Fruit fly (Drosophila melanogaster) whole organism: ENCODE results near the gene Ir7g.

Experiments used
- CG8478 ChIP-seq: fragments of >200 bp; optimal IDR thresholded peaks from 2 replicates; lab custom pipeline; 2018; ENCODE audit warnings: inconsistent platforms
- Dll ChIP-seq: fragments of >200 bp; optimal IDR thresholded peaks from 2 replicates; lab custom pipeline; 2017
- EcR ChIP-seq, 2 experiments: fragments of >200 bp; optimal IDR thresholded peaks; 2 replicates each; lab custom pipeline; 2017; ENCODE audit warnings: missing biosample characterization in 2 of 2, missing genetic modification characterization in 2 of 2, missing genetic modification reagents in 2 of 2
- pan ChIP-seq: fragments of >200 bp; optimal IDR thresholded peaks from 2 replicates; lab custom pipeline; 2017
- psq ChIP-seq: fragments of >200 bp; optimal IDR thresholded peaks from 2 replicates; lab custom pipeline; 2017
- usp ChIP-seq: fragments of >200 bp; optimal IDR thresholded peaks from 2 replicates; lab custom pipeline; 2017; ENCODE audit warnings: missing biosample characterization, missing genetic modification characterization, mixed read lengths

The Ir7g gene

DNA sequence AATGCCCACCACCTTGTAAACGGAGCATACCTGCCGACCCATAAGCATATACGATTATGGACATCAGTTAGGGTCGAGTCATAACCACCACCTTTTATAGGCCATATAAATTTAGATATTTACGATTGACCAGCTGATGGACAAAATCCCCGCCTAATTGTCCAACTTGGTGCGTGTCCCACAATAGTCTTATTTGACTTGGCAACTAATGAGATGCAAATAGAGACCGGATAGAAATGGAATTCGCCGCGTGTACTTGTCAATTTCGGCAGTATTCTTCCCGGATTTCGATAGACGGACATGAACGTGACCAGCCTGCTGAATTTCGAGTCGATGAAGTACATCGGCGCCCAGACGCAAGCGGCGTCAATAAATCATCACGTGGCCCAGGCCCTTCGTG is at the start of gene Ir7g:
Gene Ir7g, plus strand, starts transcription at position 301 of the 400 bp plus-strand sequence.
- TF ChIP-seq usp (GFP tag; lab: Kevin White, UChicago) (no peak), Dll (lab: Kevin White, UChicago) (no peak), pan (lab: Kevin White, UChicago) (no peak), psq (lab: Kevin White, UChicago) (no peak), EcR (GFP tag; optimal IDR thresholded peaks at IDR 0.05; lab: Kevin White, UChicago) (no peak), CG8478 (lab: Kevin White, UChicago) (no peak)

DNA sequence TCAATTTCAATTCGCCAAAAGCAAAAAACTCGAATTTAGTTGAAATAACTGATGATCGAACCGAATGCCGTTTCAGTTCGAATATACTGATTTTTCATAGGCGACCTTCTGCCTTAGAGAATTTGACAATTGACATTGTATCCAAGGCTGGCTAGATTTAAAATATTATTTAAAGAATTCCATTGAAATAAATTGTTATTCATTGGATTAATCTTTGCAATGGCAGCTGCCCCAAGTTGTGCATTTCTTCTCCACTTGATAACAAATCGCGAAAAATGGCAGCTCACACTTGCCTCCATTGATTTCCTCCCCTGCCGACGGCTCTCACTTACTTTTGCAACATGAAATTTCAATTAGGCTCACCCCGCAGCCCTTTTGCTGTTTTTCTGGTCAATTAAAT is 30.3 kb upstream of the Ir7g start, which contains the start of gene CG10920:
Gene CG10920, minus strand, starts transcription at position 101 of the 400 bp plus-strand sequence.
- TF ChIP-seq EcR (GFP tag; optimal IDR thresholded peaks at IDR 0.05; lab: Kevin White, UChicago) (no peak), CG8478 (lab: Kevin White, UChicago) (no peak), psq (lab: Kevin White, UChicago) (no peak), pan (lab: Kevin White, UChicago) (no peak), Dll (lab: Kevin White, UChicago) (no peak)

DNA sequence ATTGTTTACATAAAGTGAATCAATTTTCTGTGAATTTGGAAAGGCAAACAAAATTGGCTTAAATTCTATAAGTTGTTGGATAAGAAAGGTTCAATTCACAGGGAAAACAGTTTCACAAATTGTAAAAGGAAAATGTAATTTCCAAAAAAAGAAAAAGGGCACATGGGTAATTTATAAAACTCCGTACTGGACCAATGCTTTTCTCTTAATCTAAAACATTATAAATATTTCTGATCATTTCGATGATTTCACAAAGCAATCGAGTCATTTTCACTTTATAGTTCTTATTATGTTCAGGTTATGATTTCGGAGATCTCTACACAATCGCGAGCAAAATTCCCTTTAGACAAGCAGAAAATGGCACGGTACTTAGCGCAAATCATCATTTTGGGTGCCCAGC is 26.6 kb upstream of the Ir7g start, which contains the start of gene CG1409:
Gene CG1409, plus strand, starts transcription at position 301 of the 400 bp plus-strand sequence.
- TF ChIP-seq Dll (lab: Kevin White, UChicago) (no peak), CG8478 (lab: Kevin White, UChicago) (no peak), pan (lab: Kevin White, UChicago) (no peak), psq (lab: Kevin White, UChicago) (no peak), EcR (GFP tag; optimal IDR thresholded peaks at IDR 0.05; lab: Kevin White, UChicago) (no peak), usp (GFP tag; lab: Kevin White, UChicago) (no peak)

DNA sequence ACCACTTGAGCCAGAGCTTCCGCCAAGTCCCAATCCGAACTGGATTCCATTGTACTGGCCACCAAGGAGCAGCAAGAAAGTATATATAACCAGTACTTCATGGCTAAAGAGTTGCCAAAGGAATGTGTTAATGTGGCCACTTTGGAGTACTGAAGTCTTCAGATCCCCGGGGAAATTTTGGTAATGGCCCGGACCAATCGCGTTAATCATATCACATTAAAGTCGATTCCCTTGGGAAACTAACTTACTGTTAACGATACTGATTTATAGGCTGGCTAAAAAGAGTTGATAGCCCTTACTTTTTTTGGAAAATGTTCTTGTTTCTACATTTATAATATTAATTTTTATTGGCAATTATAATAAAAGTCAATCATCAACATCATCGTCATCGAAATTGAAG is 17.6 kb upstream of the Ir7g start, which contains the start of gene Ir7b:
Gene Ir7b, minus strand, starts transcription at position 101 of the 400 bp plus-strand sequence.
- TF ChIP-seq Dll (lab: Kevin White, UChicago) (no peak), psq (lab: Kevin White, UChicago) (no peak), usp (GFP tag; lab: Kevin White, UChicago) (no peak), CG8478 (lab: Kevin White, UChicago) (no peak), EcR (GFP tag; optimal IDR thresholded peaks at IDR 0.05; lab: Kevin White, UChicago) (no peak), pan (lab: Kevin White, UChicago) (no peak)

DNA sequence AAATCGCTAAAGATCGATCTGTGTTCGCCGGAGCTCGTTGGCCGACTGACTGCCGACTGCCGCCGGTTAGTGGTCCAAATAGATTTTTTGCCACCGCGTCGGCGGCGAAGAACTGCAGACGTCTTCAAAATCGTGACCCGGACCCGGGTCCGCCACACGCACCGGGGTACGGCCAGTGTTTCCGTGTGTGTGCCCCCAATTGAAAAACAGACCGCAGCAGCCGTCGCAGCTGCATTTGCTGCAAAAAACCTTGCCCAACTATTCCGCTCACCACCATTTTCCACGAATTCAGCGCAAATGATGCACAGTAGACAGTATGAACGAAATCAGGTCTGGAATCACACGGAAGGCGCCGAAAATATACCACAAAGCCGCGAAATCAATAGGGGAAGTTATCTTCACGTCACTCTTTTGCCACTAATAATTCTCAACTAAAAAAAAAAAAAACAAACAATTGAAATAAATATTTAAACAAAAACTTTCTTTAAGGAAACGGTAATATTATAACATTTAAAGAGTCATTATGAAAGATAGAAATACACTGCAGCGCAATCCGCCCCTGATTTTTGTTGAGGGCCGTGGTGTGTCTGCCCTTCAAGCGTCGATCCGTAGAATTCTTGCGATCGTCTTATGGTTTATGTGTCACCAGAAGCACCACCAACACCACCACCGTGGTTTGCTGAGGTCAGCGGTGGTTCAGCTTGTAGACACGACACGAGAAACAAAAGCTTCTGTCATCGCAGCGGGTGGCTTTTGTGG is 11.1 kb upstream of the Ir7g start, which contains the start of gene dec:
Gene dec, minus strand, starts transcription at position 51 of the 759 bp plus-strand sequence.
- no peak for TF ChIP-seq EcR (GFP tag; optimal IDR thresholded peaks at IDR 0.05; lab: Kevin White, UChicago)
- no peak for TF ChIP-seq pan (lab: Kevin White, UChicago)
- no peak for TF ChIP-seq usp (GFP tag; lab: Kevin White, UChicago)
- TF ChIP-seq psq (lab: Kevin White, UChicago), result no peak
- TF ChIP-seq Dll (lab: Kevin White, UChicago), result no peak
- TF ChIP-seq CG8478 (lab: Kevin White, UChicago), result no peak

DNA sequence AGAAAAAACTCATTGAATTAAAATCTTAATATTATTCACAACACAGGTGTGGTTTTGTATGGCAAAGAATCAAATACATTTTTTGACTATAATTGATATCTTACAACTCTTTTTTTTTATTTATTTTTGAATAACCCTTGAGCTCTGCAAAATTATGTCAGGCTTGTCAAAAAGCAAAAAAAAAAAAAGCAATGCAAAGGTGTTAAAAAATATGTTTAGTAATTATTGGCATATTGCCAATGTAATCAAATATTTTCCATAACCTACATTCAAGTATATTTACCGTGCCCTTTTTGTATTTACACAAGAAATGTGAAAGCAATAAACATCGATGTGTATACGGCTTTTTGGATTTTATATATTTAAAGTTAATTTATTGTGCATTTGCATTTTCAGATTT is 10.4 kb upstream of the Ir7g start, which contains the start of gene Ir7c:
Gene Ir7c, plus strand, starts transcription at position 301 of the 400 bp plus-strand sequence.
- TF ChIP-seq Dll (lab: Kevin White, UChicago), result no peak
- TF ChIP-seq pan (lab: Kevin White, UChicago), result no peak
- TF ChIP-seq CG8478 (lab: Kevin White, UChicago), result no peak
- TF ChIP-seq usp (GFP tag; lab: Kevin White, UChicago), result no peak
- TF ChIP-seq psq (lab: Kevin White, UChicago), result no peak
- no peak for TF ChIP-seq EcR (GFP tag; optimal IDR thresholded peaks at IDR 0.05; lab: Kevin White, UChicago)

DNA sequence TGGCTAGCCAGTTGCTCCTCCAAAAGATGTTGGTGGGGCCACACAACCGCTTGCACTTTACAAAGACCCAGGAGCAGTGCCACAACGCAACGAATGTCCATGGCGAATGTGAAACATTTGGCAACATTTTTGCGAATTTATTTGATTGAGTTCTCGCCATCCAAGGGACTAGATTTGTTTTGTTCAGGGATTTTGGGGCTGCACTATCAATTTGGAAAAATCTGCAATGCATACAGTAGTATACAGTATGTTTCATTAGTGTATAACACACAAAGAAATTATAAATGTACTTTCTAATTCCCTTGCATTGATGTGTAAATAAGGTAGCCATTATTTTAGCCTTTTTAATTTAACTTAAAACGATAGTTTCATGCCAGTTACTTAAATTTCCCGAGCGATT is 5.7 kb upstream of the Ir7g start, which contains the start of gene Ir7d:
Gene Ir7d, minus strand, starts transcription at position 101 of the 400 bp plus-strand sequence.
- TF ChIP-seq psq (lab: Kevin White, UChicago), result no peak

DNA sequence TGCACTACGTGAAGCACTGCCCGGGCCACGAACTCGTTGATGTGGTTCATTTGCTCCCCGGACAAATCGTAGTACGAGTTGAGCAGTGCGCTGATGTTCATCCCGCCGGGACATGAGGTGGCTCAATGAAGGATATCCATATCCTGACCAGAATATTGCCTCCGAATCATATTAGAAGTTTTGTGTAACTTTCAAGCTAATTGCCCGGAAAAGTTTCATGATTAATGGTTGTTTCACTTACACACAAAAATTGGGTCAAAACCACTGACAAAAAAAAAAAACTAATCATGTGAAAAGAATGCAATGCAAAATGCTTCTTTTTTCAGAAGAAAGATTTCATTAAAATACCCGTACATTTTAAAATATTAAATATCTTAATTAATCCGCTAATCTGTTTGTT is 2.9 kb upstream of the Ir7g start, which contains the start of gene Ir7e:
Gene Ir7e, minus strand, starts transcription at position 101 of the 400 bp plus-strand sequence.
- TF ChIP-seq pan (lab: Kevin White, UChicago) (no peak), Dll (lab: Kevin White, UChicago) (no peak), CG8478 (lab: Kevin White, UChicago) (no peak), EcR (GFP tag; optimal IDR thresholded peaks at IDR 0.05; lab: Kevin White, UChicago) (no peak), psq (lab: Kevin White, UChicago) (no peak), usp (GFP tag; lab: Kevin White, UChicago) (no peak)

DNA sequence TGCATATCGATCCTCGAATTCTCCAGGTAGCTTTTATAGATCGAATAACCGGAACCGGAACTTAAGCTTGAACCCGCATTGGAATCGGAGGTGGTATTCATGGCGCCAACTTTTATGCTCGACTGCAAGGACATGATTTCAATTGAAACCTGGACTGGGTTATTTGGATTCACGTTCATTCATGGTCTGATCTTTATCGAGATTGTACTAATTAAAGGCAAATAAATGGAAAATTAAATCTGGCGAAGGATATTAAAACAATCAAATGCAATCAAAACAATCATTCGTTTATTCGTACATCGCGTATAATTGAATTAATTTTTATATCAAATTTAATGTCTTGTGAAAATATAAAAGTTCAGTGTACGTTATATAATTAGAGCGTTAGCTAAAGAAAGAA is 534 bp upstream of the Ir7g start, which contains the start of gene Ir7f:
Gene Ir7f, minus strand, starts transcription at position 101 of the 400 bp plus-strand sequence.
- no peak for TF ChIP-seq psq (lab: Kevin White, UChicago)
- TF ChIP-seq pan (lab: Kevin White, UChicago), result no peak
- no peak for TF ChIP-seq CG8478 (lab: Kevin White, UChicago)
- TF ChIP-seq EcR (GFP tag; optimal IDR thresholded peaks at IDR 0.05; lab: Kevin White, UChicago), result no peak
- no peak for TF ChIP-seq usp (GFP tag; lab: Kevin White, UChicago)
- TF ChIP-seq Dll (lab: Kevin White, UChicago), result no peak

DNA sequence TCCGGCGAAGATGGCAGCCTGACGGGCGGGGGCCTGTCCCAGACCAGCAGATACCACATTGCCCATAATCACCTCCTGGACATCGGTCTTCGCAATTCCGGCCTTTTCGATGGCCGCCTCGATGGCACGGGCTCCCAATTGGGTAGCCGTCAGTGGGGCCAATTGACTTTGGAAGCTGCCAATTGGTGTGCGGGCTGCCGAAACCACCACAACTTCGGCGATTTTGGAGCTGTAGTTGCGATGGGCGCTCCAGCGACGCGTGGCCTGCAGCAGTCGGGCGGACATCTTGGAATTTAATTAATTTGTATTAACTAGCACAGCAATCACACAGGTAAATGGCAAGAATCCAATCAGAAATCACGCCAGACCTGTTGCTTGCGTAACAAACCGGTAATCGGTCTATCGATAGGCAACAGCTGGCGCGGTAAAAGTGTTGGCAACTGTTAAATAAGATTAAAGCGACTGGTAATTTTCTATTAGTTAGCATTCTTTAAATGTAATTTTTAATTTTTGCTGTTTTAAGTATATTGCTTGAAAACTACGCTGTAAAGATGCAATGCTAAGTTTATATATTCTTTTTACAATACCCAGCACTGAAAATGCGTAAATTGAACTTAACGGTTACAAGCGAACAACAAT is 4.0 kb downstream of the Ir7g start, which contains the start of gene Acat1:
Gene Acat1, minus strand, starts transcription at position 400 of the 639 bp plus-strand sequence.
- no peak for TF ChIP-seq psq (lab: Kevin White, UChicago)
